Worm (Caenorhabditis elegans) whole organism, L3 larva: ENCODE results near the gene nifk-1.

Experiments used
- R02D3.7 ChIP-seq: fragments of 150-350 bp; optimal IDR thresholded peaks from 2 replicates; lab custom pipeline; 2014; ENCODE audit warnings: missing biosample characterization, missing genetic modification characterization
- ZK546.5 ChIP-seq: sonication (generic microtip); optimal IDR thresholded peaks from 2 replicates; lab custom pipeline; 2017; ENCODE audit warnings: missing biosample characterization, missing genetic modification characterization
- aly-2 ChIP-seq: fragments of 150-350 bp; optimal IDR thresholded peaks from 2 replicates; lab custom pipeline; 2014; ENCODE audit warnings: missing biosample characterization, missing genetic modification characterization
- ama-1 ChIP-seq: fragments of 150-350 bp; optimal IDR thresholded peaks from 2 replicates; lab custom pipeline; 2018
- ceh-16 ChIP-seq: sonication (generic microtip); optimal IDR thresholded peaks from 2 replicates; lab custom pipeline; 2017; ENCODE audit warnings: missing biosample characterization, missing genetic modification characterization
- ceh-28 ChIP-seq: fragments of 150-350 bp; optimal IDR thresholded peaks from 2 replicates; lab custom pipeline; 2014; ENCODE audit warnings: missing biosample characterization, missing genetic modification reagents, missing genetic modification characterization
- ceh-9 ChIP-seq: sonication (generic microtip); optimal IDR thresholded peaks from 2 replicates; lab custom pipeline; 2018; ENCODE audit warnings: missing biosample characterization, missing genetic modification characterization
- daf-12 ChIP-seq: fragments of 150-350 bp; optimal IDR thresholded peaks from 2 replicates; lab custom pipeline; 2014; ENCODE audit warnings: missing biosample characterization, missing genetic modification reagents, missing genetic modification characterization
- egl-5 ChIP-seq: fragments of 150-350 bp; optimal IDR thresholded peaks from 2 replicates; lab custom pipeline; 2017; ENCODE audit warnings: missing biosample characterization, missing genetic modification reagents, missing genetic modification characterization, inconsistent platforms
- elt-1 ChIP-seq: fragments of 150-350 bp; optimal IDR thresholded peaks from 2 replicates; lab custom pipeline; 2014; ENCODE audit warnings: missing biosample characterization, missing genetic modification characterization
- elt-2 ChIP-seq: sonication (generic microtip); optimal IDR thresholded peaks from 2 replicates; lab custom pipeline; 2016; ENCODE audit warnings: missing genetic modification reagents, mild to moderate bottlenecking, missing genetic modification characterization, missing compliant biosample characterization
- elt-3 ChIP-seq, 3 experiments: fragments of 150-350 bp in 1 of 3; sonication (generic microtip) in 2 of 3; optimal IDR thresholded peaks; 2 replicates in 2 of 3; 4 replicates in 1 of 3; lab custom pipeline; 2014 to 2017; ENCODE audit warnings: missing biosample characterization in 3 of 3, missing genetic modification characterization in 3 of 3
- eor-1 ChIP-seq, 2 experiments: fragments of 150-350 bp; optimal IDR thresholded peaks; 2 replicates each; lab custom pipeline; 2014 to 2018; ENCODE audit warnings: missing biosample characterization in 2 of 2, missing genetic modification characterization in 2 of 2
- fkh-2 ChIP-seq: fragments of 150-350 bp; optimal IDR thresholded peaks from 2 replicates; lab custom pipeline; 2014; ENCODE audit warnings: missing biosample characterization, missing genetic modification reagents, missing genetic modification characterization
- fos-1 ChIP-seq: fragments of 150-350 bp; optimal IDR thresholded peaks from 2 replicates; lab custom pipeline; 2014; ENCODE audit warnings: missing biosample characterization, missing genetic modification characterization
- hmg-11 ChIP-seq: sonication (generic microtip); optimal IDR thresholded peaks from 2 replicates; lab custom pipeline; 2016; ENCODE audit warnings: missing genetic modification characterization, missing compliant biosample characterization
- jun-1 ChIP-seq: fragments of 150-350 bp; optimal IDR thresholded peaks from 2 replicates; lab custom pipeline; 2014; ENCODE audit warnings: missing biosample characterization, missing genetic modification reagents, missing genetic modification characterization
- lin-15B ChIP-seq: fragments of 150-350 bp; optimal IDR thresholded peaks from 2 replicates; lab custom pipeline; 2014; ENCODE audit warnings: missing biosample characterization, missing genetic modification characterization
- lin-39 ChIP-seq: fragments of 150-350 bp; optimal IDR thresholded peaks from 2 replicates; lab custom pipeline; 2018; ENCODE audit warnings: missing biosample characterization, missing genetic modification reagents, missing genetic modification characterization
- lsy-12 ChIP-seq: sonication (generic microtip); optimal IDR thresholded peaks from 2 replicates; lab custom pipeline; 2016; ENCODE audit warnings: mild to moderate bottlenecking, missing genetic modification characterization, missing compliant biosample characterization
- nfya-1 ChIP-seq: sonication (generic microtip); optimal IDR thresholded peaks from 2 replicates; lab custom pipeline; 2017; ENCODE audit warnings: missing genetic modification characterization, mild to moderate bottlenecking, missing compliant biosample characterization, antibody characterized with exemption, moderate library complexity; ENCODE audit not compliant: insufficient read depth
- nhr-12 ChIP-seq: fragments of 150-350 bp; optimal IDR thresholded peaks from 2 replicates; lab custom pipeline; 2014; ENCODE audit warnings: missing biosample characterization, missing genetic modification characterization
- nhr-23 ChIP-seq: fragments of 150-350 bp; optimal IDR thresholded peaks from 2 replicates; lab custom pipeline; 2014; ENCODE audit warnings: missing biosample characterization, missing genetic modification reagents, missing genetic modification characterization
- nhr-25 ChIP-seq: sonication (generic microtip); optimal IDR thresholded peaks from 2 replicates; lab custom pipeline; 2017; ENCODE audit warnings: missing biosample characterization, missing genetic modification characterization
- nhr-28 ChIP-seq: fragments of 150-350 bp; optimal IDR thresholded peaks from 2 replicates; lab custom pipeline; 2014; ENCODE audit warnings: missing biosample characterization, missing genetic modification characterization
- nhr-43 ChIP-seq: sonication (generic microtip); optimal IDR thresholded peaks from 2 replicates; lab custom pipeline; 2016; ENCODE audit warnings: mild to moderate bottlenecking, missing genetic modification characterization, missing compliant biosample characterization; ENCODE audit not compliant: poor library complexity, severe bottlenecking
- nhr-67 ChIP-seq: fragments of 150-350 bp; optimal IDR thresholded peaks from 2 replicates; lab custom pipeline; 2014; ENCODE audit warnings: missing biosample characterization, missing genetic modification characterization
- nhr-77 ChIP-seq: fragments of 150-350 bp; optimal IDR thresholded peaks from 2 replicates; lab custom pipeline; 2014; ENCODE audit warnings: missing biosample characterization, missing genetic modification characterization
- pha-4 ChIP-seq: fragments of 150-350 bp; optimal IDR thresholded peaks from 2 replicates; lab custom pipeline; 2014; ENCODE audit warnings: missing biosample characterization, missing genetic modification reagents, missing genetic modification characterization
- skn-1 ChIP-seq: fragments of 150-350 bp; optimal IDR thresholded peaks from 2 replicates; lab custom pipeline; 2014; ENCODE audit warnings: missing biosample characterization, missing genetic modification characterization
- snpc-4 ChIP-seq: fragments of 150-350 bp; optimal IDR thresholded peaks from 2 replicates; lab custom pipeline; 2014; ENCODE audit warnings: missing biosample characterization, missing genetic modification characterization
- tbx-2 ChIP-seq: sonication (generic microtip); optimal IDR thresholded peaks from 2 replicates; lab custom pipeline; 2016; ENCODE audit warnings: mild to moderate bottlenecking, missing genetic modification characterization, missing compliant biosample characterization
- unc-39 ChIP-seq: sonication (generic microtip); optimal IDR thresholded peaks from 4 replicates; lab custom pipeline; 2017; ENCODE audit warnings: missing biosample characterization, missing genetic modification characterization
- unc-62 ChIP-seq: fragments of 150-350 bp; sonication (generic microtip); optimal IDR thresholded peaks from 4 replicates; lab custom pipeline; 2014; ENCODE audit warnings: missing biosample characterization, missing genetic modification reagents, missing genetic modification characterization
- zag-1 ChIP-seq: fragments of 150-350 bp; optimal IDR thresholded peaks from 2 replicates; lab custom pipeline; 2014; ENCODE audit warnings: missing biosample characterization, missing genetic modification characterization
- ztf-4 ChIP-seq: fragments of 150-350 bp; optimal IDR thresholded peaks from 2 replicates; lab custom pipeline; 2014; ENCODE audit warnings: missing biosample characterization, missing genetic modification characterization

Gene nifk-1

DNA sequence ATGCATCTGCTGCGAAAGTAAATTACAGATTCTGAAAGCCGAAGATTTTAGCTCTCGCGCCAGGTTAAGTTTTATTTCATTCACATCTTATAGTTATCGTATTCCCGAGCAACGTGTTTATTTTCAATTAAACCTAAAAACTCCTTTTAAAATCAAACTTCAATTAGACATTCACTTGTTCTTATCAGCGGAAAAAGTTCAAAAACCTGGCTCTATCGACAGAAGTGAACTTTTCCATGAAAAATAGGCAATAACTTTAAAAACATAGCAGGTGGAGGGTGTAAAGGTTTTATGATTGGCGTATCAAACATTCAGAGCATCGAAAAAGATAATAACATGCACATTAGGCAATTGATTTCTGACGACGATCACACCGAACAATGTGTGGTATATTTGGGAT lies 4.1 kb downstream of the nifk-1 start, which contains the start of gene ppat-1:
TSS of gene ppat-1 (plus strand) at position 316 of the 400 bp plus-strand sequence.
- TF ChIP-seq jun-1 (tag; lab: Kevin White, UChicago): no peak
- TF ChIP-seq elt-2: peak; percentile 41
- TF ChIP-seq, all 47 proteins: peak for 1

- no peak for TF ChIP-seq lin-39 (tag; lab: Kevin White, UChicago)
- TF ChIP-seq pha-4: peak; percentile 19
Measured at ce11 chrIII:4688356-4688755, 4.8 kb downstream of the nifk-1 start, which contains the start of gene tag-243. Gene tag-243 (minus strand): TSS chrIII:4688456.

DNA sequence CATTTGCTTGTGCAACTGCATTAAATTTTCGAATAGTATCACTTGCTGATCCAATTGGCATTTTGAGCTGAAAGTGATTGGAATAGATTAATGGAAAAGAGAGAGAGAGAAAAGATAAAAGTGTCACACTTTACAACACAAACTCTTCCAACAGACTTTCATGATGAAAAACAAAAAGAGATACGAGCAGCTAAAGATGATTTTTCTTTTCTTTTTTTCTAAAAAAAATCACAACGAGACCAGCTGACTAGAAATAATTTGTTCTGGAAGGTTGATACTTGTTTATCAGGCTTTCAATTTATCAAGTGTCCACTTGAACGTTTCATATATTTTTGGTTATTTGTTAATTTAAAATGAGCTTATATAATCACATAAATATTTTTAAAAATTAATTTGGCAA lies 6.0 kb downstream of the nifk-1 start:
- TF ChIP-seq jun-1 (tag; lab: Kevin White, UChicago) (no peak), eor-1 (tag; optimal IDR thresholded peaks at IDR 0.05; lab: Kevin White, UChicago) (no peak), ceh-28 (tag; lab: Kevin White, UChicago) (no peak), tbx-2 (no peak), nhr-12 (tag; lab: Kevin White, UChicago) (no peak), snpc-4 (tag; lab: Kevin White, UChicago) (no peak), unc-39 (tag; lab: Kevin White, UChicago) (no peak), pha-4 (no peak), aly-2 (tag; lab: Kevin White, UChicago) (no peak)

- TF ChIP-seq zag-1 (tag; lab: Kevin White, UChicago) (no peak), elt-1 (tag; lab: Kevin White, UChicago) (no peak), fkh-2 (tag; lab: Kevin White, UChicago) (no peak), R02D3.7 (tag; lab: Kevin White, UChicago) (no peak), lsy-12 (no peak), nhr-23 (no peak), egl-5 (tag; lab: Kevin White, UChicago) (no peak), nhr-43 (tag; lab: Kevin White, UChicago) (no peak), aly-2 (tag; lab: Kevin White, UChicago) (no peak), skn-1 (no peak), ceh-16 (tag; lab: Kevin White, UChicago) (no peak)
Measured at ce11 chrIII:4679963-4680484, 13.1 kb downstream of the nifk-1 start, which contains the start of gene srg-11. Gene srg-11 (plus strand): TSS chrIII:4680013.

- TF ChIP-seq lin-15B (tag; lab: Kevin White, UChicago) (no peak), nhr-77 (tag; lab: Kevin White, UChicago) (no peak), pha-4 (no peak), unc-62 (no peak), ama-1 (no peak), ceh-16 (tag; lab: Kevin White, UChicago) (no peak), ceh-9 (tag; lab: Kevin White, UChicago) (no peak), skn-1 (no peak), eor-1 (tag; optimal IDR thresholded peaks at IDR 0.05; lab: Kevin White, UChicago) (no peak), unc-39 (tag; lab: Kevin White, UChicago) (no peak), nfya-1 (tag; lab: Kevin White, UChicago) (no peak), nhr-12 (tag; lab: Kevin White, UChicago) (no peak), hmg-11 (tag; lab: Kevin White, UChicago) (no peak), elt-3 (tag; optimal IDR thresholded peaks at IDR 0.05; lab: Kevin White, UChicago) (no peak), ztf-4 (tag; lab: Kevin White, UChicago) (no peak), fos-1 (tag; lab: Kevin White, UChicago) (no peak), zag-1 (tag; lab: Kevin White, UChicago) (no peak), elt-2 (no peak)
Measured at ce11 chrIII:4677466-4677865, 15.6 kb downstream of the nifk-1 start, which contains the start of gene srg-10. Gene srg-10 (plus strand): TSS chrIII:4677766.

DNA sequence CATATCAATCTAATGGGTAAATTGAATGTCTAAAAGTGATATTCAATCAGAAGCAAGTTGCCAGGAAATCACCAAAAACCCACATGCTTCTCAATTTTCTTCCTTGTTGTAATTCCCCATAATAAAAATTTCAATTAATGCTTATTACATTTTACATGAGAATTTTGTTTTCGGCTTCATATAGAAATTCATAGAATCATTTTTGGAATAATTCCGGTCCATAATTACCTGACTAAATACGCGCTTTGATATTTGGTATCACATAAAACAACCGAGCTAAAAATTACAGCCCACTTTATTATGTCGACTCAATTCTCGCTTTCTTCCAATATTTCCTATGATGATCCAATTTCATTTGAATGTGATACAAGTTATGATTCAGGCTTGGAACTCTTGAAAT lies 21.2 kb downstream of the nifk-1 start, which contains the start of gene srg-13:
TSS of gene srg-13 (plus strand) at position 301 of the 400 bp plus-strand sequence.
- TF ChIP-seq nhr-25 (tag; lab: Kevin White, UChicago) (no peak), nhr-67 (tag; lab: Kevin White, UChicago) (no peak), ZK546.5 (no peak), lsy-12 (no peak), daf-12 (tag; lab: Kevin White, UChicago) (no peak), nhr-28 (tag; lab: Kevin White, UChicago) (no peak)
